Fruit fly (Drosophila melanogaster) whole organism, embryonic: ENCODE measurements around the gene CG14043.
A peak's percentile ranks its signal among the peaks of the same experiment; 100 is the strongest.

ENCODE experiments used
- Abd-B ChIP-seq: fragments of 200-800 bp; sonication (Bioruptor generic); optimal IDR thresholded peaks from 2 replicates; lab custom pipeline; 2018; ENCODE audit warnings: missing biosample characterization, mild to moderate bottlenecking, missing genetic modification characterization, moderate library complexity
- Atf3 ChIP-seq: fragments of 200-800 bp; sonication (Bioruptor generic); optimal IDR thresholded peaks from 3 replicates; lab custom pipeline; 2016; ENCODE audit warnings: missing biosample characterization, missing genetic modification characterization
- Bgb ChIP-seq: fragments of 200-800 bp; sonication (Bioruptor generic); IDR thresholded peaks from 2 replicates; pipeline ENCODE4 v1.3.6; 2022; ENCODE audit warnings: missing biosample characterization, missing genetic modification characterization; ENCODE audit not compliant: partially characterized antibody
- C15 ChIP-seq: fragments of 200-800 bp; sonication (Bioruptor generic); IDR thresholded peaks from 3 replicates; pipeline ENCODE4 v1.3.6; 2022; ENCODE audit warnings: missing biosample characterization, missing genetic modification characterization
- CG10209 ChIP-seq: fragments of 200-800 bp; sonication (Bioruptor generic); optimal IDR thresholded peaks from 3 replicates; lab custom pipeline; 2017; ENCODE audit warnings: missing biosample characterization, mild to moderate bottlenecking, missing genetic modification characterization, missing genetic modification reagents
- CG11504 ChIP-seq: fragments of 200-800 bp; sonication (Bioruptor generic); optimal IDR thresholded peaks from 3 replicates; lab custom pipeline; 2019; ENCODE audit warnings: missing biosample characterization, mild to moderate bottlenecking, missing genetic modification characterization, moderate library complexity
- CG11723 ChIP-seq: fragments of 200-800 bp; sonication (Bioruptor generic); optimal IDR thresholded peaks from 2 replicates; lab custom pipeline; 2017; ENCODE audit warnings: missing biosample characterization, mild to moderate bottlenecking, missing genetic modification characterization
- CG12391 ChIP-seq: fragments of 200-800 bp; sonication (Bioruptor generic); optimal IDR thresholded peaks from 3 replicates; lab custom pipeline; 2018; ENCODE audit warnings: missing biosample characterization, mild to moderate bottlenecking, missing genetic modification characterization, moderate library complexity
- CG15011 ChIP-seq: fragments of 200-800 bp; sonication (Bioruptor generic); optimal IDR thresholded peaks from 3 replicates; lab custom pipeline; 2018; ENCODE audit warnings: missing biosample characterization, mild to moderate bottlenecking, missing genetic modification characterization
- CG17361 ChIP-seq: fragments of 200-800 bp; sonication (Bioruptor generic); IDR thresholded peaks from 3 replicates; pipeline ENCODE4 v1.3.6; 2022; ENCODE audit warnings: missing biosample characterization, missing genetic modification characterization
- CG2120 ChIP-seq: fragments of 200-800 bp; sonication (Bioruptor generic); optimal IDR thresholded peaks from 3 replicates; lab custom pipeline; 2016; ENCODE audit warnings: missing biosample characterization, missing genetic modification characterization
- CG2678 ChIP-seq: fragments of 200-800 bp; sonication (Bioruptor generic); optimal IDR thresholded peaks from 3 replicates; lab custom pipeline; 2019; ENCODE audit warnings: missing biosample characterization, mild to moderate bottlenecking, missing genetic modification characterization, moderate library complexity
- CG2889 ChIP-seq: fragments of 200-800 bp; sonication (Bioruptor generic); IDR thresholded peaks from 3 replicates; pipeline ENCODE4 v1.3.6; 2022; ENCODE audit warnings: missing biosample characterization, missing genetic modification characterization
- CG31224 ChIP-seq: fragments of 200-800 bp; sonication (Bioruptor generic); IDR thresholded peaks from 2 replicates; pipeline ENCODE4 v1.3.6; 2022; ENCODE audit warnings: missing biosample characterization, missing genetic modification characterization
- CG31365 ChIP-seq: fragments of 200-800 bp; sonication (Bioruptor generic); optimal IDR thresholded peaks from 2 replicates; lab custom pipeline; 2018; ENCODE audit warnings: missing biosample characterization, mild to moderate bottlenecking, missing genetic modification characterization
- CG34422 ChIP-seq: fragments of 200-800 bp; sonication (Bioruptor generic); IDR thresholded peaks from 3 replicates; pipeline ENCODE4 v1.3.6; 2022; ENCODE audit warnings: missing biosample characterization, missing genetic modification characterization
- CG4360 ChIP-seq: fragments of 200-800 bp; sonication (Bioruptor generic); IDR thresholded peaks from 2 replicates; pipeline ENCODE4 v1.3.6; 2022; ENCODE audit warnings: missing biosample characterization, missing genetic modification characterization
- CG4404 ChIP-seq: fragments of 200-800 bp; sonication (Bioruptor generic); IDR thresholded peaks from 2 replicates; pipeline ENCODE4 v1.3.6; 2022; ENCODE audit warnings: missing biosample characterization, missing genetic modification characterization
- CG4617 ChIP-seq: fragments of 200-800 bp; sonication (Bioruptor generic); optimal IDR thresholded peaks from 3 replicates; lab custom pipeline; 2016; ENCODE audit warnings: missing biosample characterization, missing genetic modification characterization, borderline replicate concordance
- CG6791 ChIP-seq: fragments of 200-800 bp; sonication (Bioruptor generic); IDR thresholded peaks from 3 replicates; pipeline ENCODE4 v1.3.6; 2022; ENCODE audit warnings: missing biosample characterization, missing genetic modification characterization; ENCODE audit not compliant: partially characterized antibody
- CG7745 ChIP-seq: fragments of 200-800 bp; sonication (Bioruptor generic); optimal IDR thresholded peaks from 2 replicates; lab custom pipeline; 2018; ENCODE audit warnings: missing biosample characterization, mild to moderate bottlenecking, missing genetic modification characterization, moderate library complexity
- CG7839 ChIP-seq: fragments of 200-800 bp; sonication (Bioruptor generic); optimal IDR thresholded peaks from 3 replicates; lab custom pipeline; 2018; ENCODE audit warnings: missing biosample characterization, mild to moderate bottlenecking, missing genetic modification characterization, moderate library complexity
- CG8765 ChIP-seq: fragments of 200-800 bp; sonication (Bioruptor generic); IDR thresholded peaks from 2 replicates; pipeline ENCODE4 v1.3.6; 2022; ENCODE audit warnings: missing biosample characterization, missing genetic modification characterization
- CG9797 ChIP-seq: fragments of 200-800 bp; sonication (Bioruptor generic); optimal IDR thresholded peaks from 3 replicates; lab custom pipeline; 2018; ENCODE audit warnings: missing biosample characterization, mild to moderate bottlenecking, missing genetic modification characterization
- CG9817 ChIP-seq: fragments of 200-800 bp; sonication (Bioruptor generic); optimal IDR thresholded peaks from 2 replicates; lab custom pipeline; 2018; ENCODE audit warnings: missing biosample characterization, mild to moderate bottlenecking, missing genetic modification characterization, moderate library complexity
- Chrac-16 ChIP-seq: fragments of 200-800 bp; sonication (Bioruptor generic); optimal IDR thresholded peaks from 3 replicates; lab custom pipeline; 2016; ENCODE audit warnings: missing biosample characterization, missing genetic modification characterization
- HHEX ChIP-seq: fragments of 200-800 bp; sonication (Bioruptor generic); optimal IDR thresholded peaks from 3 replicates; lab custom pipeline; 2017; ENCODE audit warnings: missing biosample characterization, mild to moderate bottlenecking, missing genetic modification characterization, missing genetic modification reagents
- Hand ChIP-seq: fragments of 200-800 bp; sonication (Bioruptor generic); optimal IDR thresholded peaks from 2 replicates; lab custom pipeline; 2017; ENCODE audit warnings: mild to moderate bottlenecking, missing biosample characterization, missing genetic modification reagents, missing genetic modification characterization
- Meics ChIP-seq: fragments of 200-800 bp; sonication (Bioruptor generic); optimal IDR thresholded peaks from 2 replicates; lab custom pipeline; 2017; ENCODE audit warnings: missing biosample characterization, mild to moderate bottlenecking, missing genetic modification characterization
- Ravus ChIP-seq: fragments of 200-800 bp; sonication (Bioruptor generic); IDR thresholded peaks from 2 replicates; pipeline ENCODE4 v1.3.6; 2022; ENCODE audit warnings: missing biosample characterization, missing genetic modification characterization
- YL-1 ChIP-seq: fragments of 200-800 bp; sonication (Bioruptor generic); optimal IDR thresholded peaks from 3 replicates; lab custom pipeline; 2017; ENCODE audit warnings: missing biosample characterization, mild to moderate bottlenecking, missing genetic modification characterization
- aop ChIP-seq: fragments of 200-800 bp; sonication (Bioruptor generic); IDR thresholded peaks from 2 replicates; pipeline ENCODE4 v1.3.6; 2022; ENCODE audit warnings: missing biosample characterization, missing genetic modification characterization
- ato ChIP-seq: fragments of 200-800 bp; sonication (Bioruptor generic); IDR thresholded peaks from 2 replicates; pipeline ENCODE4 v1.3.6; 2022; ENCODE audit warnings: missing biosample characterization, missing genetic modification characterization; ENCODE audit not compliant: partially characterized antibody
- cas ChIP-seq: fragments of 200-800 bp; sonication (Bioruptor generic); IDR thresholded peaks from 2 replicates; pipeline ENCODE4 v1.3.6; 2022; ENCODE audit warnings: missing biosample characterization, missing genetic modification characterization
- chn ChIP-seq: fragments of 200-800 bp; sonication (Bioruptor generic); optimal IDR thresholded peaks from 2 replicates; lab custom pipeline; 2016; ENCODE audit warnings: missing biosample characterization, missing genetic modification characterization
- crol ChIP-seq: fragments of 200-800 bp; sonication (Bioruptor generic); IDR thresholded peaks from 2 replicates; pipeline ENCODE4 v1.3.6; 2022; ENCODE audit warnings: missing biosample characterization, missing genetic modification characterization
- dan ChIP-seq: fragments of 200-800 bp; sonication (Bioruptor generic); IDR thresholded peaks from 2 replicates; pipeline ENCODE4 v1.3.6; 2022; ENCODE audit warnings: missing biosample characterization, missing genetic modification characterization
- gcm2 ChIP-seq: fragments of 200-800 bp; sonication (Bioruptor generic); optimal IDR thresholded peaks from 2 replicates; lab custom pipeline; 2016; ENCODE audit warnings: missing biosample characterization, missing genetic modification characterization
- gsb-n ChIP-seq: fragments of 200-800 bp; sonication (Bioruptor generic); optimal IDR thresholded peaks from 3 replicates; lab custom pipeline; 2018; ENCODE audit warnings: missing biosample characterization, mild to moderate bottlenecking, missing genetic modification characterization
- hbn ChIP-seq: fragments of 200-800 bp; sonication (Bioruptor generic); IDR thresholded peaks from 2 replicates; pipeline ENCODE4 v1.3.6; 2022; ENCODE audit warnings: missing biosample characterization, missing genetic modification characterization; ENCODE audit not compliant: partially characterized antibody
- inv ChIP-seq: fragments of 200-800 bp; sonication (Bioruptor generic); IDR thresholded peaks from 2 replicates; pipeline ENCODE4 v1.3.6; 2022; ENCODE audit warnings: missing biosample characterization, missing genetic modification characterization; ENCODE audit not compliant: partially characterized antibody
- jigr1 ChIP-seq: fragments of 200-800 bp; sonication (Bioruptor generic); IDR thresholded peaks from 3 replicates; pipeline ENCODE4 v1.3.6; 2022; ENCODE audit warnings: missing biosample characterization, missing genetic modification characterization
- jing ChIP-seq: fragments of 200-800 bp; sonication (Bioruptor generic); optimal IDR thresholded peaks from 2 replicates; lab custom pipeline; 2018; ENCODE audit warnings: missing biosample characterization, mild to moderate bottlenecking, missing genetic modification characterization
- lbe ChIP-seq: fragments of 200-800 bp; sonication (Bioruptor generic); optimal IDR thresholded peaks from 2 replicates; lab custom pipeline; 2016; ENCODE audit warnings: missing biosample characterization, mild to moderate bottlenecking, missing genetic modification characterization
- mam ChIP-seq: fragments of 200-800 bp; sonication (Bioruptor generic); optimal IDR thresholded peaks from 3 replicates; lab custom pipeline; 2016; ENCODE audit warnings: missing biosample characterization, missing genetic modification characterization
- nom ChIP-seq: fragments of 200-800 bp; sonication (Bioruptor generic); optimal IDR thresholded peaks from 2 replicates; lab custom pipeline; 2017; ENCODE audit warnings: missing biosample characterization, missing genetic modification characterization, mild to moderate bottlenecking, moderate library complexity, missing genetic modification reagents
- pan ChIP-seq, 4 experiments: fragments of >200 bp in 3 of 4; fragments of 200-800 bp in 1 of 4; sonication (Bioruptor generic) in 1 of 4; optimal IDR thresholded peaks in 3 of 4; IDR thresholded peaks in 1 of 4; 2 replicates each; pipeline versions ENCODE4 v1.3.6 to Lab custom; 2017 to 2022; ENCODE audit warnings: missing biosample characterization in 2 of 4, missing genetic modification characterization in 2 of 4, mixed read lengths in 1 of 4
- sens ChIP-seq: fragments of 200-800 bp; sonication (Bioruptor generic); peaks from one replicate; lab custom pipeline; 2016; ENCODE audit warnings: missing biosample characterization, missing genetic modification characterization
- sna ChIP-seq: fragments of 200-800 bp; sonication (Bioruptor generic); IDR thresholded peaks from 2 replicates; pipeline ENCODE4 v1.3.6; 2022; ENCODE audit warnings: missing biosample characterization, missing genetic modification characterization; ENCODE audit not compliant: partially characterized antibody
- vfl ChIP-seq: fragments of 200-800 bp; sonication (Bioruptor generic); optimal IDR thresholded peaks from 2 replicates; lab custom pipeline; 2016; ENCODE audit warnings: missing biosample characterization, missing genetic modification characterization

The CG14043 gene

DNA sequence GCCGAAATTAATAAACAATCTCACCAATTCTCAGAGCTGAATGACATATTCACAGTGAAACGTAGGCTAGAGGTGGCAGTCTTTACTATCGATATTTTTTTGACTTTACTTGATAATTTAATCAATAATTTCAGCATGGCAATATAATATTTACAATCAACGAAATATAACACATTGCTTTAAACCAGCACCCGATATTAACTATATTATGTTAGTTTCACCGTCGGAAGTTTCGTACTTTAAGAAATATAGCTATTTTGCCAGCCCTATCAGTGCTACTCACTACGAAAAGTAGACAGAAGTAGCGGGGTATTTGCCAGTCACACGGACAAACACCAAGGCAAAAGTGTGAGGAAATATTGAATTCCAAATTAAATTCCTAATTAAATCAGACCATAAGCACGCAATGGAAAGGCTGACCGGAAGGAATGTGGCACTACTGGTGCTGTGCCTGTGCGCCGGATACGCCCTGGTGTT, 39.3 kb downstream of the CG14043 start, which contains the start of the genes CG31917, Tfb5 and SelT (continued):
- no peak for TF ChIP-seq CG31365 (tag; lab: Kevin White, UChicago)
- TF ChIP-seq ato (GFP tag; lab: Robert Waterston, UW): no peak
- TF ChIP-seq CG10209 (GFP tag; lab: Kevin White, UChicago): peak; percentile 41
- TF ChIP-seq CG15011: no peak
- peak; percentile 65 for TF ChIP-seq CG11504 (tag; lab: Kevin White, UChicago)
- TF ChIP-seq hbn (GFP tag; lab: Robert Waterston, UW): peak; percentile 65
- TF ChIP-seq inv (GFP tag; lab: Robert Waterston, UW): peak; percentile 71
- no peak for TF ChIP-seq CG4360 (GFP tag; lab: Robert Waterston, UW)
- peak; percentile 25 for TF ChIP-seq HHEX (GFP tag; lab: Kevin White, UChicago)
- TF ChIP-seq Abd-B (GFP tag; lab: Kevin White, UChicago): peak; percentile 46
- no peak for TF ChIP-seq CG2678
- peak; percentile 70 for TF ChIP-seq sna (GFP tag; lab: Robert Waterston, UW)
- TF ChIP-seq C15: no peak
- TF ChIP-seq gcm2 (GFP tag; lab: Kevin White, UChicago): no peak
- TF ChIP-seq lbe (GFP tag; lab: Kevin White, UChicago): peak; percentile 48
- peak; percentile 59 for TF ChIP-seq CG7839 (tag; lab: Kevin White, UChicago)
- peak; percentile 68 for TF ChIP-seq mam (GFP tag; lab: Kevin White, UChicago)
- peak; percentile 75 for TF ChIP-seq Bgb (GFP tag; lab: Robert Waterston, UW)
- no peak for TF ChIP-seq aop (GFP tag; lab: Robert Waterston, UW)
- TF ChIP-seq CG2120 (GFP tag; lab: Kevin White, UChicago): peak; percentile 85
- TF ChIP-seq cas (GFP tag; lab: Robert Waterston, UW): no peak
- TF ChIP-seq Hand (GFP tag; lab: Kevin White, UChicago): no peak
- TF ChIP-seq CG9817: peak; percentile 75
- TF ChIP-seq CG31224 (GFP tag; lab: Robert Waterston, UW): no peak
- TF ChIP-seq pan (optimal IDR thresholded peaks at IDR 0.05; lab: Kevin White, UChicago): no peak
- no peak for TF ChIP-seq pan (GFP tag; optimal IDR thresholded peaks at IDR 0.05 in 1 of 2, IDR thresholded peaks at IDR 0.05 in 1 of 2)
- TF ChIP-seq CG8765 (GFP tag; lab: Robert Waterston, UW): no peak
- TF ChIP-seq YL-1 (GFP tag; lab: Kevin White, UChicago): peak; percentile 73
- TF ChIP-seq gsb-n: no peak
- TF ChIP-seq CG17361 (GFP tag; lab: Robert Waterston, UW): no peak; the same call in 1 of the 3 replicates
- peak; percentile 89 for TF ChIP-seq CG4617
- TF ChIP-seq CG6791 (GFP tag; lab: Robert Waterston, UW): peak; percentile 57; the same call in 2 of the 3 replicates
- TF ChIP-seq crol (GFP tag; lab: Robert Waterston, UW): no peak
- no peak for TF ChIP-seq CG4404 (GFP tag; lab: Robert Waterston, UW)
- no peak for TF ChIP-seq jing
- TF ChIP-seq Atf3 (GFP tag; lab: Kevin White, UChicago): no peak
- no peak for TF ChIP-seq CG7745 (tag; lab: Kevin White, UChicago)
- TF ChIP-seq nom (GFP tag; lab: Kevin White, UChicago): no peak
- TF ChIP-seq Meics: no peak
- peak; percentile 9 for TF ChIP-seq chn (GFP tag; lab: Kevin White, UChicago)
- TF ChIP-seq CG9797 (GFP tag; lab: Kevin White, UChicago): peak; percentile 30
- TF ChIP-seq dan (GFP tag; lab: Robert Waterston, UW): no peak
- no peak for TF ChIP-seq Ravus (GFP tag; lab: Robert Waterston, UW)
- TF ChIP-seq CG12391 (tag; lab: Kevin White, UChicago): peak; percentile 82
- TF ChIP-seq jigr1: no peak
- TF ChIP-seq vfl: peak; percentile 58
- peak; percentile 39; the same call in 2 of the 3 replicates for TF ChIP-seq CG34422 (GFP tag; lab: Robert Waterston, UW)
- TF ChIP-seq Chrac-16 (GFP tag; lab: Kevin White, UChicago): peak; percentile 46
- TF ChIP-seq CG11723 (GFP tag; lab: Kevin White, UChicago): no peak
- TF ChIP-seq sens (GFP tag; lab: Kevin White, UChicago): peak; percentile 89
- no peak for TF ChIP-seq CG2889 (GFP tag; lab: Robert Waterston, UW)
